Fruit fly (Drosophila melanogaster): ENCODE data around the gene SmydA-9.

Gene SmydA-9

DNA sequence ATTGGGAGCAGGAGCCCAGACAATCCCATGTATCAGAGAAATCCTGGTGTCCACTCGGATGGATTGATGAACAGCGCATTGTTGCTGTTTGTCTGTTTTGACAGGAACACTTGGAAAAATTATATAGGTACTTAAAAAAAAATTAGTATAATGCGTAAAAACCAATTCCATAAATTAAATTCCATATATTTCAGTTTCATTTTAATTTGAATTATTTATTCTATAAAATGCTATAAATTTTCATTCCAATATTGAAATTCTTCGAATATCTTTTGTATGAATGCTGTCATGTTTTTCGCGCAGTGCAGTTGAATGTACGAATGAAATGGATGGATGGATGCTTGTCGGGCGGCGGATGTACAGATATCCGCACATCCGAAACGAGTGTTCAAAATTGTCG lies at the start of gene SmydA-9:
Gene SmydA-9 (minus strand): TSS at position 101 of the 400 bp plus-strand sequence.
- TF ChIP-seq CG17806 (tag; optimal IDR thresholded peaks at IDR 0.05) (no peak), CG4496 (GFP tag; IDR thresholded peaks at IDR 0.05) (0 out of 3 replicates have a peak, but pooled peaks have one; percentile 12), EcR (GFP tag; optimal IDR thresholded peaks at IDR 0.05) (no peak)

DNA sequence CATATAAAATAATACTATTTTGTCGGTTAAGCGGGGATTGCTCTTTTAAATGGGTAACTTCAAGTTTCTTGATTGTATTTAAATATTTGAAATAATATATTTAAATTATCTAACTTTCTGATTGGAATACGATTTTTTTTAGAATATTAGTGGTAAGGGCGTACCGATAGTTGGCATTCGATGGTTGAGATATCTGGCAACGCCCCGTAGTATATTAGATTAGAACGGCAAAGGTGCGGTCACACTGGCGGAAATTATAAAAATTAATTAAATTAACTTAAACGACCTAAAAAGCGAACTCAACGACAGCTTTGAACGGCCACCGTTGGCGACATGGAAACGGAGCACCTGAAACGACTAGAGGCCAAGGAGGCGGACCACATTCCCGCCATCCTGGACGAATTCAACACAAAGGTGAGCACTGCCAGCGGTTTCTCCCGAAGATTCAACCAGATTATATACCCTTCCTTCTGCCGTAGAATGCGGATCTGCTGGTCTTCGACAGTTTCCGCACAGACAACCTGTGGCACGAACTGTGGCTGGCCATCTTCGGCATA lies 45.4 kb upstream of the SmydA-9 start, which contains the start of gene ric8a:
Gene ric8a (plus strand): TSS at position 205 of the 557 bp plus-strand sequence.
- TF ChIP-seq Pif1A (GFP tag; optimal IDR thresholded peaks at IDR 0.05): no peak
- TF ChIP-seq rn (GFP tag; IDR thresholded peaks at IDR 0.05): no peak
- peak; percentile 24 for TF ChIP-seq CG8159 (tag; optimal IDR thresholded peaks at IDR 0.05)
- no peak for TF ChIP-seq CG32121 (GFP tag; IDR thresholded peaks at IDR 0.05)

DNA sequence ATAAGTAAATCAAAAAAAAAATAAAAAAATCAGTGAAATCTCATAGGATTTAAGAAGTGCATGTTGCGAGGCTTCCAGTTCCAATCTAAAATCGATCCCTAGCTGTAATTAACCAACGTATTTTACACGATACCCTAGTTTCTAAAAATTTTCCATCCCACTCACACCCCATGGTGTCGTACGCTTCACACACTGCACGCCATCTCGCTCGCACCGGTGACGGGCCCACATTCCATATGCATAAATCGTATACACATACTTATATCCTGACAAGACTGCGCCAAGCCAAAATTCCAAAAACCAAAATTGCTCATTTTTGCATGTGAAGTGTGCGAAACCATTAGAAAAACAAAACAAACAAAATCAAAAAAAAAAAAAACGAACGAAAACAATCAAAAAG lies 44.3 kb upstream of the SmydA-9 start:
- no peak for TF ChIP-seq Pif1B (GFP tag; optimal IDR thresholded peaks at IDR 0.05)
- TF ChIP-seq CG32121 (GFP tag; IDR thresholded peaks at IDR 0.05): no peak
- no peak for TF ChIP-seq fd96Ca (GFP tag; IDR thresholded peaks at IDR 0.05)
- no peak for TF ChIP-seq CG8301 (tag; optimal IDR thresholded peaks at IDR 0.05)

dm6 chrX:9252051-9252708 lies 41.5 kb upstream of the SmydA-9 start:
- peak; percentile 55; the same call in 1 of the 3 replicates for TF ChIP-seq fd96Ca (GFP tag; IDR thresholded peaks at IDR 0.05)
- TF ChIP-seq CG9948 (tag; optimal IDR thresholded peaks at IDR 0.05): peak; percentile 18
- TF ChIP-seq Snoo (tag; optimal IDR thresholded peaks at IDR 0.05): no peak
- TF ChIP-seq Ets98B (GFP tag; IDR thresholded peaks at IDR 0.05): peak; percentile 40; the same call in 1 of the 2 replicates
- no peak for TF ChIP-seq CG10348 (GFP tag; IDR thresholded peaks at IDR 0.05)
- peak; percentile 49; the same call in 1 of the 2 replicates for TF ChIP-seq CG32121 (GFP tag; IDR thresholded peaks at IDR 0.05)
- TF ChIP-seq EcR (GFP tag; optimal IDR thresholded peaks at IDR 0.05): peak; percentile 60
- TF ChIP-seq CG13204 (GFP tag; optimal IDR thresholded peaks at IDR 0.05): no peak
- TF ChIP-seq Pif1A (GFP tag; optimal IDR thresholded peaks at IDR 0.05): no peak
- TF ChIP-seq CG14655 (GFP tag; optimal IDR thresholded peaks at IDR 0.05): no peak
- TF ChIP-seq CG8159 (tag; optimal IDR thresholded peaks at IDR 0.05): no peak
- TF ChIP-seq CG15710 (tag; optimal IDR thresholded peaks at IDR 0.05): no peak
- TF ChIP-seq CG34367 (tag; optimal IDR thresholded peaks at IDR 0.05): peak; percentile 0
- peak; percentile 34 for TF ChIP-seq CG12605 (GFP tag; IDR thresholded peaks at IDR 0.05)
- no peak for TF ChIP-seq D1 (tag; optimal IDR thresholded peaks at IDR 0.05)
- no peak for TF ChIP-seq CG8301 (tag; optimal IDR thresholded peaks at IDR 0.05)
- TF ChIP-seq CG4496 (GFP tag; IDR thresholded peaks at IDR 0.05): peak; percentile 65

dm6 chrX:9251212-9251877 lies 40.7 kb upstream of the SmydA-9 start:
- peak; percentile 63 for TF ChIP-seq Ets98B (GFP tag; IDR thresholded peaks at IDR 0.05)
- peak; percentile 56; the same call in 1 of the 2 replicates for TF ChIP-seq CG12605 (GFP tag; IDR thresholded peaks at IDR 0.05)
- peak; percentile 51 for TF ChIP-seq CG8301 (tag; optimal IDR thresholded peaks at IDR 0.05)
- peak; percentile 79 for TF ChIP-seq EcR (GFP tag; optimal IDR thresholded peaks at IDR 0.05)
- no peak for TF ChIP-seq Pif1B (GFP tag; optimal IDR thresholded peaks at IDR 0.05)
- no peak for TF ChIP-seq Snoo (tag; optimal IDR thresholded peaks at IDR 0.05)
- TF ChIP-seq CG14655 (GFP tag; optimal IDR thresholded peaks at IDR 0.05): peak; percentile 64
- TF ChIP-seq CG32121 (GFP tag; IDR thresholded peaks at IDR 0.05): peak; percentile 77
- peak; percentile 6 for TF ChIP-seq gl (tag; optimal IDR thresholded peaks at IDR 0.05)
- TF ChIP-seq CG34367 (tag; optimal IDR thresholded peaks at IDR 0.05): peak; percentile 55
- TF ChIP-seq rn (GFP tag; IDR thresholded peaks at IDR 0.05): 0 out of 2 replicates have a peak, but pooled peaks have one; percentile 21
- peak; percentile 63 for TF ChIP-seq CG8159 (tag; optimal IDR thresholded peaks at IDR 0.05)
- peak; percentile 13 for TF ChIP-seq CG9948 (tag; optimal IDR thresholded peaks at IDR 0.05)
- no peak for TF ChIP-seq CG13204 (GFP tag; optimal IDR thresholded peaks at IDR 0.05)
- peak; percentile 43 for TF ChIP-seq CG15710 (tag; optimal IDR thresholded peaks at IDR 0.05)
- TF ChIP-seq CG10348 (GFP tag; IDR thresholded peaks at IDR 0.05): no peak
- TF ChIP-seq CG17806 (tag; optimal IDR thresholded peaks at IDR 0.05): peak; percentile 48
- no peak for TF ChIP-seq D1 (tag; optimal IDR thresholded peaks at IDR 0.05)
- TF ChIP-seq Pif1A (GFP tag; optimal IDR thresholded peaks at IDR 0.05): peak; percentile 60
- TF ChIP-seq CG4496 (GFP tag; IDR thresholded peaks at IDR 0.05): peak; percentile 72
- peak; percentile 76 for TF ChIP-seq fd96Ca (GFP tag; IDR thresholded peaks at IDR 0.05)

dm6 chrX:9250161-9250831 lies 39.6 kb upstream of the SmydA-9 start, which contains the start of gene CG17754:
TSS of gene CG17754 (plus strand) at chrX:9250420.
- TF ChIP-seq CG4496 (GFP tag; IDR thresholded peaks at IDR 0.05): peak; percentile 61
- 0 out of 3 replicates have a peak, but pooled peaks have one; percentile 41 for TF ChIP-seq fd96Ca (GFP tag; IDR thresholded peaks at IDR 0.05)
- no peak for TF ChIP-seq Pif1B (GFP tag; optimal IDR thresholded peaks at IDR 0.05)

Data from whole organism, pupa.